Fruit fly (Drosophila melanogaster): ENCODE data around the gene Elp1.

DNA sequence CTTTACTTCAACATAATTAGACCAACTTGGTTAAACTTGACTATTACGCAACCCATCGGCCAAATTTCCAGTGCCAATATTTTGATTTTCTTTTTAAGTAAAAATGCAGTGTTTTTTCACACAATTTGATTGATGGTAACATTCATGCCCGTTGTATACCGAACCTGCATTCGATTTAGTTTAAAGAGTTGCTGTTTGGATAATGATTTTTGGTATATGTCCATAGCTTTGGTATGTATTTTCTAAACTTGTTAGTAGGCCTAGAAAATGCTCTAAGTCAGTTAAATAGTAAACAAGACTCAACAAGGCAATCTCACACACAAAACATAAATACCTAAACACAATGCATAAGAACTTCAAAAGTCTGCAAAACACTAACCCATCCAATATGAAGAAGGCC is 53.0 kb downstream of the Elp1 start, which contains the start of gene I-t:
- TF ChIP-seq CG8388 (GFP tag; optimal IDR thresholded peaks at IDR 0.05) (no peak), Taf1 (GFP tag; IDR thresholded peaks at IDR 0.05) (no peak), pan (optimal IDR thresholded peaks at IDR 0.05) (no peak), pan (GFP tag; optimal IDR thresholded peaks at IDR 0.05 in 1 of 2, IDR thresholded peaks at IDR 0.05 in 1 of 2) (no peak), CG14050 (GFP tag; IDR thresholded peaks at IDR 0.05) (no peak), Trl (optimal IDR thresholded peaks at IDR 0.05) (no peak), Trl (GFP tag; optimal IDR thresholded peaks at IDR 0.05) (no peak), Sox100B (GFP tag; optimal IDR thresholded peaks at IDR 0.05) (no peak), Side (GFP tag; optimal IDR thresholded peaks at IDR 0.05) (no peak), CG8478 (optimal IDR thresholded peaks at IDR 0.05) (no peak), oc (tag; optimal IDR thresholded peaks at IDR 0.05) (no peak), lola (GFP tag; optimal IDR thresholded peaks at IDR 0.05) (no peak), Xbp1 (GFP tag; optimal IDR thresholded peaks at IDR 0.05) (no peak)
